Fruit fly (Drosophila melanogaster) whole organism, embryonic: ENCODE data around the gene CG34327.

Experiments used
- CG11456 ChIP-seq: fragments of 200-800 bp; sonication (Bioruptor generic); IDR thresholded peaks from 3 replicates; pipeline ENCODE4 v1.3.6; 2022; ENCODE audit warnings: missing biosample characterization, missing genetic modification characterization
- CG1529 ChIP-seq: fragments of 200-800 bp; sonication (Bioruptor generic); optimal IDR thresholded peaks from 3 replicates; lab custom pipeline; 2018; ENCODE audit warnings: missing biosample characterization, missing genetic modification characterization
- CG4617 ChIP-seq: fragments of 200-800 bp; sonication (Bioruptor generic); optimal IDR thresholded peaks from 3 replicates; lab custom pipeline; 2016; ENCODE audit warnings: missing biosample characterization, missing genetic modification characterization, borderline replicate concordance
- CG7372 ChIP-seq: fragments of 200-800 bp; sonication (Bioruptor generic); IDR thresholded peaks from 2 replicates; pipeline ENCODE4 v1.3.6; 2022; ENCODE audit warnings: missing biosample characterization, missing genetic modification characterization
- CG9876 ChIP-seq: fragments of 200-800 bp; sonication (Bioruptor generic); optimal IDR thresholded peaks from 2 replicates; lab custom pipeline; 2016; ENCODE audit warnings: missing biosample characterization, missing genetic modification characterization
- GATAe ChIP-seq: fragments of 200-800 bp; sonication (Bioruptor generic); conservative IDR thresholded peaks from 2 replicates; pipeline ENCODE4 v1.3.6; 2022; ENCODE audit warnings: missing biosample characterization, missing genetic modification characterization
- Hr39 ChIP-seq: fragments of >200 bp; optimal IDR thresholded peaks from 2 replicates; lab custom pipeline; 2017
- ato ChIP-seq: fragments of 200-800 bp; sonication (Bioruptor generic); IDR thresholded peaks from 2 replicates; pipeline ENCODE4 v1.3.6; 2022; ENCODE audit warnings: missing biosample characterization, missing genetic modification characterization; ENCODE audit not compliant: partially characterized antibody

- no peak for TF ChIP-seq CG7372 (GFP tag; lab: Robert Waterston, UW)
- no peak for TF ChIP-seq CG11456 (GFP tag; lab: Robert Waterston, UW)
- no peak for TF ChIP-seq CG9876 (GFP tag; lab: Kevin White, UChicago)
- no peak for TF ChIP-seq GATAe (GFP tag; lab: Robert Waterston, UW)
- TF ChIP-seq Hr39 (lab: Kevin White, UChicago) = no peak
- no peak for TF ChIP-seq CG1529 (GFP tag; lab: Kevin White, UChicago)
- TF ChIP-seq ato (GFP tag; lab: Robert Waterston, UW) = no peak
- no peak for TF ChIP-seq CG4617 (GFP tag; lab: Kevin White, UChicago)
Observed at dm6 chrX:17177606-17178005, 46.0 kb downstream of the CG34327 start.
